Worm (Caenorhabditis elegans) whole organism, L4/young adult: ENCODE results near the gene ctf-18.

ENCODE experiments used
- W03F9.2 ChIP-seq: fragments of 150-350 bp; optimal IDR thresholded peaks from 2 replicates; lab custom pipeline; 2014; ENCODE audit warnings: missing biosample characterization, missing genetic modification characterization
- him-1 ChIP-seq: sonication (generic microtip); optimal IDR thresholded peaks from 2 replicates; lab custom pipeline; 2016; ENCODE audit warnings: missing genotype, missing genetic modification reagents, missing genetic modification characterization, missing compliant biosample characterization

DNA sequence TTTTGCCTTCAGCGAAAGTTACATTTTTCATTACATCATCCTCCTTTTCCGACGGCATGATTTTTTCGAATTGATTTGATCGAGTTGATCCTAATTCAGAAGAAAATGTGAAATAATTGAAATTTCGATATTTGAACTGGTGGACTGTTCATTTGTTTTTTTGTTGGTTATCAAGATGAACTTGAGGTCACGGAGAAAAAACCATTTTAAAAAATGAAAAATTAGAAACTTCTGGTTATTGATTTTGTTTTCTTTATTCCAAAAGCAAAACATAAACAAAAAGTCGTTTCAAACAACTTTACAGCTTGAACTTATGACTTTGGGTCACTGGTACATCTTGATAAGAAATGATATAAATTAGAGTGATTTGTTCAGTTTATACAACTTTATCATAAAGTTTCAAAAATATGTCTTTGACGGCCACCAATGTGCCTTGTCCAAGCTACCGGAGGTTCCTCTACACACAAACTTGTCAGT lies 51.4 kb downstream of the ctf-18 start, which contains the start of the genes ttbk-4 and W01B6.4:
- no peak for TF ChIP-seq him-1 (tag; lab: Kevin White, UChicago)
- no peak for TF ChIP-seq W03F9.2 (tag; lab: Kevin White, UChicago)
